Fruit fly (Drosophila melanogaster): ENCODE measurements around the gene SCCRO4.

dm6 chr3L:20265514-20265913 lies 33.7 kb upstream of the SCCRO4 start, which contains the start of gene CG32228:
- no peak for TF ChIP-seq CG8478 (optimal IDR thresholded peaks at IDR 0.05)
- no peak for TF ChIP-seq EcR (GFP tag; optimal IDR thresholded peaks at IDR 0.05)
- no peak for TF ChIP-seq pan (optimal IDR thresholded peaks at IDR 0.05)

Data from whole organism.